Fruit fly (Drosophila melanogaster) whole organism, embryonic: ENCODE measurements around the gene CG6254.

Source experiments
- Aef1 ChIP-seq: fragments of 200-800 bp; sonication (Bioruptor generic); IDR thresholded peaks from 3 replicates; pipeline ENCODE4 v1.3.6; 2022; ENCODE audit warnings: missing biosample characterization, missing genetic modification characterization
- CG10267 ChIP-seq: fragments of 200-800 bp; sonication (Bioruptor generic); optimal IDR thresholded peaks from 2 replicates; lab custom pipeline; 2018; ENCODE audit warnings: missing biosample characterization, mild to moderate bottlenecking, missing genetic modification characterization, moderate library complexity
- CG10321 ChIP-seq: fragments of 200-800 bp; sonication (Bioruptor generic); IDR thresholded peaks from 2 replicates; pipeline ENCODE4 v1.3.6; 2022; ENCODE audit warnings: missing biosample characterization, missing genetic modification characterization
- CG12299 ChIP-seq: fragments of 200-800 bp; sonication (Bioruptor generic); optimal IDR thresholded peaks from 2 replicates; lab custom pipeline; 2018; ENCODE audit warnings: missing biosample characterization, mild to moderate bottlenecking, missing genetic modification characterization
- CG13624 ChIP-seq: fragments of 200-800 bp; sonication (Bioruptor generic); optimal IDR thresholded peaks from 2 replicates; lab custom pipeline; 2016; ENCODE audit warnings: missing biosample characterization, missing genetic modification characterization
- CG14965 ChIP-seq: fragments of 200-800 bp; sonication (Bioruptor generic); optimal IDR thresholded peaks from 2 replicates; lab custom pipeline; 2016; ENCODE audit warnings: missing biosample characterization, missing genetic modification characterization, borderline replicate concordance
- CG15514 ChIP-seq: fragments of 200-800 bp; sonication (Bioruptor generic); optimal IDR thresholded peaks from 3 replicates; lab custom pipeline; 2017; ENCODE audit warnings: missing biosample characterization, missing genetic modification characterization, mild to moderate bottlenecking, moderate library complexity, missing genetic modification reagents
- CG1603 ChIP-seq: fragments of 200-800 bp; sonication (Bioruptor generic); optimal IDR thresholded peaks from 2 replicates; lab custom pipeline; 2019; ENCODE audit warnings: missing biosample characterization, mild to moderate bottlenecking, missing genetic modification characterization, moderate library complexity
- CG1647 ChIP-seq: fragments of 200-800 bp; sonication (Bioruptor generic); optimal IDR thresholded peaks from 3 replicates; lab custom pipeline; 2016; ENCODE audit warnings: missing biosample characterization, missing genetic modification characterization
- CG17802 ChIP-seq: fragments of 200-800 bp; sonication (Bioruptor generic); optimal IDR thresholded peaks from 2 replicates; lab custom pipeline; 2018; ENCODE audit warnings: missing biosample characterization, mild to moderate bottlenecking, missing genetic modification characterization, moderate library complexity
- CG17912 ChIP-seq: fragments of 200-800 bp; sonication (Bioruptor generic); optimal IDR thresholded peaks from 2 replicates; lab custom pipeline; 2018; ENCODE audit warnings: missing biosample characterization, mild to moderate bottlenecking, missing genetic modification characterization
- CG2116 ChIP-seq: fragments of 200-800 bp; sonication (Bioruptor generic); optimal IDR thresholded peaks from 3 replicates; lab custom pipeline; 2018; ENCODE audit warnings: missing biosample characterization, mild to moderate bottlenecking, missing genetic modification characterization
- CG2889 ChIP-seq: fragments of 200-800 bp; sonication (Bioruptor generic); IDR thresholded peaks from 3 replicates; pipeline ENCODE4 v1.3.6; 2022; ENCODE audit warnings: missing biosample characterization, missing genetic modification characterization
- CG30431 ChIP-seq: fragments of 200-800 bp; sonication (Bioruptor generic); optimal IDR thresholded peaks from 2 replicates; lab custom pipeline; 2017; ENCODE audit warnings: missing biosample characterization, missing genetic modification characterization
- CG3065 ChIP-seq: fragments of 200-800 bp; sonication (Bioruptor generic); optimal IDR thresholded peaks from 2 replicates; lab custom pipeline; 2016; ENCODE audit warnings: missing biosample characterization, missing genetic modification characterization
- CG31441 ChIP-seq: fragments of 200-800 bp; sonication (Bioruptor generic); IDR thresholded peaks from 2 replicates; pipeline ENCODE4 v1.3.6; 2022; ENCODE audit warnings: missing biosample characterization, missing genetic modification characterization
- CG32532 ChIP-seq: fragments of 200-800 bp; sonication (Bioruptor generic); IDR thresholded peaks from 2 replicates; pipeline ENCODE4 v1.3.6; 2022; ENCODE audit warnings: missing biosample characterization, missing genetic modification characterization
- CG3995 ChIP-seq: fragments of 200-800 bp; sonication (Bioruptor generic); optimal IDR thresholded peaks from 3 replicates; lab custom pipeline; 2016; ENCODE audit warnings: missing biosample characterization, missing genetic modification characterization
- CG4854 ChIP-seq: fragments of 200-800 bp; sonication (Bioruptor generic); optimal IDR thresholded peaks from 2 replicates; lab custom pipeline; 2016; ENCODE audit warnings: missing biosample characterization, missing genetic modification characterization, inconsistent platforms
- CG8359 ChIP-seq: fragments of 200-800 bp; sonication (Bioruptor generic); optimal IDR thresholded peaks from 2 replicates; lab custom pipeline; 2017; ENCODE audit warnings: missing biosample characterization, mild to moderate bottlenecking, missing genetic modification characterization, borderline replicate concordance
- CG9817 ChIP-seq: fragments of 200-800 bp; sonication (Bioruptor generic); optimal IDR thresholded peaks from 2 replicates; lab custom pipeline; 2018; ENCODE audit warnings: missing biosample characterization, mild to moderate bottlenecking, missing genetic modification characterization, moderate library complexity
- Dp ChIP-seq: fragments of 200-800 bp; sonication (Bioruptor generic); optimal IDR thresholded peaks from 2 replicates; lab custom pipeline; 2018; ENCODE audit warnings: missing biosample characterization, mild to moderate bottlenecking, missing genetic modification characterization, moderate library complexity
- Ets65A ChIP-seq: fragments of 200-800 bp; sonication (Bioruptor generic); peaks from one replicate; lab custom pipeline; 2016; ENCODE audit warnings: missing biosample characterization, missing genetic modification characterization
- Hmr ChIP-seq: fragments of 200-800 bp; sonication (Bioruptor generic); optimal IDR thresholded peaks from 3 replicates; lab custom pipeline; 2017; ENCODE audit warnings: mild to moderate bottlenecking, missing biosample characterization, missing genetic modification reagents, missing genetic modification characterization
- Med ChIP-seq: fragments of 200-800 bp; sonication (Bioruptor generic); peaks from one replicate; lab custom pipeline; 2016; ENCODE audit warnings: missing biosample characterization, missing genetic modification characterization, mild to moderate bottlenecking, inconsistent platforms, moderate library complexity
- Pdp1 ChIP-seq, 2 experiments: fragments of 200-800 bp; sonication (Bioruptor generic); optimal IDR thresholded peaks; 3 replicates each; lab custom pipeline; 2016; ENCODE audit warnings: missing biosample characterization in 2 of 2, missing genetic modification characterization in 2 of 2, mild to moderate bottlenecking in 1 of 2, moderate library complexity in 1 of 2
- Ptx1 ChIP-seq: fragments of 200-800 bp; sonication (Bioruptor generic); IDR thresholded peaks from 2 replicates; pipeline ENCODE4 v1.3.6; 2022; ENCODE audit warnings: missing biosample characterization, missing genetic modification characterization
- Scr ChIP-seq: fragments of 200-800 bp; sonication (Bioruptor generic); IDR thresholded peaks from 2 replicates; pipeline ENCODE4 v1.3.6; 2022; ENCODE audit warnings: missing biosample characterization, missing genetic modification characterization; ENCODE audit not compliant: partially characterized antibody
- Side ChIP-seq: fragments of 200-800 bp; sonication (Bioruptor generic); optimal IDR thresholded peaks from 2 replicates; lab custom pipeline; 2016; ENCODE audit warnings: missing biosample characterization, missing genetic modification characterization
- Ssrp ChIP-seq: fragments of 200-800 bp; sonication (Bioruptor generic); optimal IDR thresholded peaks from 2 replicates; lab custom pipeline; 2018; ENCODE audit warnings: missing biosample characterization, mild to moderate bottlenecking, missing genetic modification characterization, moderate library complexity
- Trl ChIP-seq, 3 experiments: fragments of >200 bp in 2 of 3; fragments of 200-800 bp in 1 of 3; sonication (Bioruptor generic) in 1 of 3; optimal IDR thresholded peaks; 2 replicates in 1 of 3; 3 replicates in 2 of 3; lab custom pipeline; 2016 to 2017; ENCODE audit warnings: missing biosample characterization in 1 of 3, missing genetic modification characterization in 1 of 3
- ab ChIP-seq: fragments of 200-800 bp; sonication (Bioruptor generic); optimal IDR thresholded peaks from 2 replicates; lab custom pipeline; 2016; ENCODE audit warnings: missing biosample characterization, missing genetic modification characterization
- amos ChIP-seq: fragments of 200-800 bp; sonication (Bioruptor generic); IDR thresholded peaks from 2 replicates; pipeline ENCODE4 v1.3.6; 2022; ENCODE audit warnings: missing biosample characterization, missing genetic modification characterization; ENCODE audit not compliant: partially characterized antibody
- ase ChIP-seq: fragments of 200-800 bp; sonication (Bioruptor generic); IDR thresholded peaks from 3 replicates; pipeline ENCODE4 v1.3.6; 2022; ENCODE audit warnings: missing biosample characterization, missing genetic modification characterization
- ash1 ChIP-seq: fragments of 200-800 bp; sonication (Bioruptor generic); optimal IDR thresholded peaks from 2 replicates; lab custom pipeline; 2018; ENCODE audit warnings: missing biosample characterization, mild to moderate bottlenecking, missing genetic modification characterization
- az2 ChIP-seq: fragments of 200-800 bp; sonication (Bioruptor generic); optimal IDR thresholded peaks from 3 replicates; lab custom pipeline; 2016; ENCODE audit warnings: missing biosample characterization, missing genetic modification characterization
- bbx ChIP-seq: fragments of 200-800 bp; sonication (Bioruptor generic); IDR thresholded peaks from 2 replicates; pipeline ENCODE4 v1.3.6; 2022; ENCODE audit warnings: missing biosample characterization, missing genetic modification characterization; ENCODE audit not compliant: partially characterized antibody
- fd3F ChIP-seq: fragments of 200-800 bp; sonication (Bioruptor generic); optimal IDR thresholded peaks from 2 replicates; lab custom pipeline; 2018; ENCODE audit warnings: missing biosample characterization, mild to moderate bottlenecking, missing genetic modification characterization, moderate library complexity
- fd96Cb ChIP-seq: fragments of 200-800 bp; sonication (Bioruptor generic); optimal IDR thresholded peaks from 2 replicates; lab custom pipeline; 2018; ENCODE audit warnings: missing biosample characterization, mild to moderate bottlenecking, missing genetic modification characterization, moderate library complexity
- fu2 ChIP-seq: fragments of 200-800 bp; sonication (Bioruptor generic); optimal IDR thresholded peaks from 2 replicates; lab custom pipeline; 2016; ENCODE audit warnings: missing biosample characterization, missing genetic modification characterization
- gce ChIP-seq: fragments of 200-800 bp; sonication (Bioruptor generic); IDR thresholded peaks from 3 replicates; pipeline ENCODE4 v1.3.6; 2022; ENCODE audit warnings: missing biosample characterization, missing genetic modification characterization
- lab ChIP-seq: fragments of 200-800 bp; sonication (Bioruptor generic); optimal IDR thresholded peaks from 3 replicates; lab custom pipeline; 2017; ENCODE audit warnings: missing biosample characterization, missing genetic modification characterization, mild to moderate bottlenecking, moderate library complexity, missing genetic modification reagents
- lmd ChIP-seq: fragments of 200-800 bp; sonication (Bioruptor generic); IDR thresholded peaks from 2 replicates; pipeline ENCODE4 v1.3.6; 2022; ENCODE audit warnings: missing biosample characterization, missing genetic modification characterization
- sens ChIP-seq: fragments of 200-800 bp; sonication (Bioruptor generic); peaks from one replicate; lab custom pipeline; 2016; ENCODE audit warnings: missing biosample characterization, missing genetic modification characterization
- slbo ChIP-seq: fragments of 200-800 bp; sonication (Bioruptor generic); IDR thresholded peaks from 2 replicates; pipeline ENCODE4 v1.3.6; 2022; ENCODE audit warnings: missing biosample characterization, missing genetic modification characterization
- slp2 ChIP-seq: fragments of 200-800 bp; sonication (Bioruptor generic); optimal IDR thresholded peaks from 2 replicates; lab custom pipeline; 2016; ENCODE audit warnings: missing biosample characterization, missing genetic modification characterization
- so ChIP-seq: fragments of 200-800 bp; sonication (Bioruptor generic); IDR thresholded peaks from 3 replicates; pipeline ENCODE4 v1.3.6; 2022; ENCODE audit warnings: missing biosample characterization, missing genetic modification characterization
- sob ChIP-seq: fragments of 200-800 bp; sonication (Bioruptor generic); IDR thresholded peaks from 2 replicates; pipeline ENCODE4 v1.3.6; 2022; ENCODE audit warnings: missing biosample characterization, missing genetic modification characterization
- vvl ChIP-seq: fragments of 200-800 bp; sonication (Bioruptor generic); IDR thresholded peaks from 2 replicates; pipeline ENCODE4 v1.3.6; 2022; ENCODE audit warnings: missing biosample characterization, missing genetic modification characterization
- wdn ChIP-seq: fragments of 200-800 bp; sonication (Bioruptor generic); IDR thresholded peaks from 2 replicates; pipeline ENCODE4 v1.3.6; 2022; ENCODE audit warnings: missing biosample characterization, missing genetic modification characterization

The CG6254 gene

dm6 chr3R:10161163-10161562 lies at the start of gene CG6254:
TSS of gene CG6254 (minus strand) at chr3R:10161331.
- TF ChIP-seq bbx (GFP tag; lab: Robert Waterston, UW) (0 out of 2 replicates have a peak, but pooled peaks have one; percentile 15), Scr (GFP tag; lab: Robert Waterston, UW) (peak; percentile 34), az2 (GFP tag; lab: Kevin White, UChicago) (peak; percentile 45), Side (peak; percentile 0), Trl (optimal IDR thresholded peaks at IDR 0.05; lab: Kevin White, UChicago) (no peak), Trl (GFP tag; optimal IDR thresholded peaks at IDR 0.05; lab: Kevin White, UChicago) (peak; percentile 47), CG12299 (no peak), Ssrp (tag; lab: Kevin White, UChicago) (no peak), Pdp1 (GFP tag; optimal IDR thresholded peaks at IDR 0.05; lab: Kevin White, UChicago) (peak in 1 of 2 experiments; percentile 29), CG31441 (GFP tag; lab: Robert Waterston, UW) (no peak), ase (GFP tag; lab: Robert Waterston, UW) (peak; percentile 50; the same call in 1 of the 3 replicates), Dp (peak; percentile 23), sens (GFP tag; lab: Kevin White, UChicago) (peak; percentile 58), CG1647 (GFP tag; lab: Kevin White, UChicago) (no peak), fd96Cb (peak; percentile 22), Aef1 (GFP tag; lab: Robert Waterston, UW) (0 out of 3 replicates have a peak, but pooled peaks have one; percentile 19), amos (GFP tag; lab: Robert Waterston, UW) (peak; percentile 57; the same call in 1 of the 2 replicates), CG30431 (GFP tag; lab: Kevin White, UChicago) (no peak), ab (GFP tag; lab: Kevin White, UChicago) (no peak), CG14965 (no peak), CG17912 (GFP tag; lab: Kevin White, UChicago) (no peak), sob (peak; percentile 63), Med (peak; percentile 88), gce (no peak), CG17802 (tag; lab: Kevin White, UChicago) (peak; percentile 28), CG10267 (tag; lab: Kevin White, UChicago) (peak; percentile 32), slp2 (no peak), lab (GFP tag; lab: Kevin White, UChicago) (no peak), CG8359 (GFP tag; lab: Kevin White, UChicago) (no peak), fu2 (peak; percentile 12), CG2889 (no peak), Ets65A (peak; percentile 91), CG32532 (peak; percentile 64), CG13624 (peak; percentile 13), ash1 (no peak), lmd (GFP tag; lab: Robert Waterston, UW) (no peak), CG1603 (tag; lab: Kevin White, UChicago) (peak; percentile 68), slbo (GFP tag; lab: Robert Waterston, UW) (peak; percentile 74; the same call in 1 of the 2 replicates), CG9817 (peak; percentile 32), CG15514 (GFP tag; lab: Kevin White, UChicago) (peak; percentile 100), CG4854 (GFP tag; lab: Kevin White, UChicago) (peak; percentile 15), vvl (GFP tag; lab: Robert Waterston, UW) (peak; percentile 77), Ptx1 (GFP tag; lab: Robert Waterston, UW) (peak; percentile 32; the same call in 1 of the 2 replicates), CG3995 (peak; percentile 36), wdn (GFP tag; lab: Robert Waterston, UW) (no peak), CG3065 (GFP tag; lab: Kevin White, UChicago) (no peak), CG2116 (GFP tag; lab: Kevin White, UChicago) (peak; percentile 54), Hmr (GFP tag; lab: Kevin White, UChicago) (no peak), fd3F (GFP tag; lab: Kevin White, UChicago) (peak; percentile 23), CG10321 (GFP tag; lab: Robert Waterston, UW) (no peak), so (GFP tag; lab: Robert Waterston, UW) (no peak; the same call in 2 of the 3 replicates)
